Worm (Caenorhabditis elegans) whole organism, early embryonic: Measurements from ENCODE around the gene aptf-3.
A peak's percentile ranks its signal among the peaks of the same experiment; 100 is the strongest.

Experiments used
- B0310.2 ChIP-seq: sonication (generic microtip); optimal IDR thresholded peaks from 2 replicates; lab custom pipeline; 2016; ENCODE audit warnings: mild to moderate bottlenecking, missing genetic modification characterization, missing compliant biosample characterization
- F13C5.2 ChIP-seq: sonication (generic microtip); optimal IDR thresholded peaks from 2 replicates; lab custom pipeline; 2017; ENCODE audit warnings: mild to moderate bottlenecking, missing genetic modification characterization, inconsistent platforms, missing compliant biosample characterization
- aly-1 ChIP-seq: sonication (generic microtip); optimal IDR thresholded peaks from 2 replicates; lab custom pipeline; 2016; ENCODE audit warnings: missing genetic modification characterization, missing compliant biosample characterization
- ama-1 ChIP-seq: fragments of 150-350 bp; optimal IDR thresholded peaks from 2 replicates; lab custom pipeline; 2014
- ceh-13 ChIP-seq: fragments of 200-800 bp; sonication (Bioruptor generic); optimal IDR thresholded peaks from 2 replicates; lab custom pipeline; 2018; ENCODE audit warnings: mild to moderate bottlenecking, missing genetic modification characterization, missing compliant biosample characterization
- ceh-36 ChIP-seq: sonication (generic microtip); optimal IDR thresholded peaks from 2 replicates; lab custom pipeline; 2016; ENCODE audit warnings: missing genetic modification characterization, inconsistent platforms, missing compliant biosample characterization
- ets-7 ChIP-seq: sonication (generic microtip); optimal IDR thresholded peaks from 2 replicates; lab custom pipeline; 2016; ENCODE audit warnings: missing genotype, missing genetic modification characterization, missing compliant biosample characterization
- flt-1 ChIP-seq: fragments of 200-800 bp; sonication (Bioruptor generic); IDR thresholded peaks from 2 replicates; pipeline ENCODE4 v1.3.6; 2022; ENCODE audit warnings: missing genetic modification characterization, missing compliant biosample characterization
- hmbx-1 ChIP-seq: sonication (generic microtip); optimal IDR thresholded peaks from 2 replicates; lab custom pipeline; 2016; ENCODE audit warnings: mild to moderate bottlenecking, missing genetic modification characterization, missing compliant biosample characterization
- hmg-4 ChIP-seq: fragments of 200-800 bp; sonication (Bioruptor generic); optimal IDR thresholded peaks from 2 replicates; lab custom pipeline; 2018; ENCODE audit warnings: mild to moderate bottlenecking, missing genetic modification characterization, missing compliant biosample characterization
- hnd-1 ChIP-seq: sonication (generic microtip); optimal IDR thresholded peaks from 2 replicates; lab custom pipeline; 2016; ENCODE audit warnings: missing genetic modification characterization, missing compliant biosample characterization
- pes-1 ChIP-seq: fragments of 200-800 bp; sonication (Bioruptor generic); IDR thresholded peaks from 2 replicates; pipeline ENCODE4 v1.3.6; 2022; ENCODE audit warnings: missing genetic modification reagents, missing genetic modification characterization, missing compliant biosample characterization
- scrt-1 ChIP-seq: fragments of 200-800 bp; sonication (Bioruptor generic); IDR thresholded peaks from 2 replicates; pipeline ENCODE4 v1.3.6; 2022; ENCODE audit warnings: missing genetic modification characterization, missing compliant biosample characterization
- sea-1 ChIP-seq: fragments of 200-800 bp; sonication (Bioruptor generic); conservative IDR thresholded peaks from 2 replicates; pipeline ENCODE4 v1.3.6; 2022; ENCODE audit warnings: missing genetic modification characterization, missing compliant biosample characterization
- tbx-11 ChIP-seq: fragments of 200-800 bp; sonication (Bioruptor generic); IDR thresholded peaks from 2 replicates; pipeline ENCODE4 v1.3.6; 2022; ENCODE audit warnings: missing genetic modification characterization, missing compliant biosample characterization
- tbx-37 ChIP-seq: fragments of 200-800 bp; sonication (Bioruptor generic); conservative IDR thresholded peaks from 2 replicates; pipeline ENCODE4 v1.3.6; 2022; ENCODE audit warnings: missing genetic modification reagents, missing genetic modification characterization, missing compliant biosample characterization
- tra-4 ChIP-seq: sonication (generic microtip); optimal IDR thresholded peaks from 2 replicates; lab custom pipeline; 2017; ENCODE audit warnings: missing genetic modification characterization, missing compliant biosample characterization

aptf-3 gene

DNA sequence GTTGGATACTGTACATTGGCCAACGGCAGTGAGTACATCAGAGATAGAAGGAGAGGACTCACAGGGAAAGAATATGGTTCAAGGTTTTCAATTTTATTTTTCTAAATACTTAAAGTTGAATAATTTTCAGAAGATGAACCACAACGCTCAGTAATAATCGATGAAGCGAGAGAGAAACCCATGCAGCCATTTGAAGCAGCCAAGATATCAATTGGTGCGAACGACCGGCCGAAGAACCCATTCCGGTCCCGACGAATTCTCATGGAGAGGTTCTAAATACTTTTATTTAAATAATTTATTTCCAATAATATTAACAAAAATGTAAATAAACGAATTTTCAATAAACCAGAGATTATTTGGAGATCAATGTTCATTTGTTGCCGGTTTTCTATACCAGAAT lies 6.2 kb downstream of the aptf-3 start, which contains the start of gene pigg-1:
Gene pigg-1, minus strand, starts transcription at position 101 of the 400 bp plus-strand sequence.
- TF ChIP-seq aly-1 (tag; lab: Kevin White, UChicago) (no peak), ama-1 (lab: Kevin White, UChicago) (no peak), flt-1 (no peak), B0310.2 (tag; lab: Kevin White, UChicago) (no peak)

DNA sequence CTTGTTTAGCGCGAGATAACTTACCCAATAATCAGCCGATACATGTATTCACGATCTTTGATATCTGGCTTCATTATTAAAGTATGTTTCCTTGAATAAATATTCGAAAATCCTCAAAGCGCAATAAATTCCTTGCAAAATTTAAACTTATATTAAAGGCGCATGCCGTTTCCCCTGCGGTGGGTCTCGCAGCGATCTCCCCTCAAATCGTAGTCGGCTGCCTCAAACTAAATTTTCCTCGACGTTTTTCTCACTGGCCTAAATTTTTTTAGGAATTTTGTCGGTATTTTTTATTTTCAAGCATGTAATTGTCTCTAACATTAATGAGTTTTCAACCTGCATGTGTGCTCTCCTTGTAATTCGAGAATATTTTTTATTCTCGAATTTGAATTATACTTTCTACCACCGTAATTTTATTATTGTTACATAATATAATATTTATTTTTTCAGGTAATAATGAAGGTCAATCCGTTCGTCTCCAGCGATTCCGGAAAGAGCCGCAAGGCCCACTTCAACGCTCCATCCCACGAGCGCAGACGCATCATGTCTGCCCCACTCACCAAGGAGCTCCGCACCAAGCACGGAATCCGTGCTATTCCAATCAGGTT lies 8.5 kb downstream of the aptf-3 start, which contains the start of the genes cpf-1 and rpl-26:
Gene cpf-1, minus strand, starts transcription at position 104 of the 608 bp plus-strand sequence.
Gene rpl-26, plus strand, starts transcription at position 449 of the 608 bp plus-strand sequence.
- TF ChIP-seq hmg-4 (GFP tag; lab: Kevin White, UChicago) (no peak), ceh-13 (GFP tag; lab: Kevin White, UChicago) (no peak), hnd-1 (tag; lab: Kevin White, UChicago) (no peak), ceh-36 (tag; lab: Kevin White, UChicago) (no peak), ama-1 (lab: Kevin White, UChicago) (no peak), tbx-11 (GFP tag; lab: Robert Waterston, UW) (no peak), tra-4 (tag; lab: Kevin White, UChicago) (no peak), scrt-1 (GFP tag; lab: Robert Waterston, UW) (no peak), tbx-37 (GFP tag; lab: Robert Waterston, UW) (no peak), B0310.2 (tag; lab: Kevin White, UChicago) (no peak), flt-1 (no peak), pes-1 (GFP tag; lab: Robert Waterston, UW) (no peak), F13C5.2 (tag; lab: Kevin White, UChicago) (no peak), sea-1 (GFP tag; lab: Robert Waterston, UW) (no peak), aly-1 (tag; lab: Kevin White, UChicago) (no peak), hmbx-1 (tag; lab: Kevin White, UChicago) (no peak), ets-7 (tag; lab: Kevin White, UChicago) (no peak)

- TF ChIP-seq ama-1 (lab: Kevin White, UChicago) (peak; percentile 71), F13C5.2 (tag; lab: Kevin White, UChicago) (no peak)
Observed at ce11 chrII:8603567-8604359, 9.8 kb downstream of the aptf-3 start, which contains the start of gene suf-1. Gene suf-1 (plus strand): TSS chrII:8603846.

DNA sequence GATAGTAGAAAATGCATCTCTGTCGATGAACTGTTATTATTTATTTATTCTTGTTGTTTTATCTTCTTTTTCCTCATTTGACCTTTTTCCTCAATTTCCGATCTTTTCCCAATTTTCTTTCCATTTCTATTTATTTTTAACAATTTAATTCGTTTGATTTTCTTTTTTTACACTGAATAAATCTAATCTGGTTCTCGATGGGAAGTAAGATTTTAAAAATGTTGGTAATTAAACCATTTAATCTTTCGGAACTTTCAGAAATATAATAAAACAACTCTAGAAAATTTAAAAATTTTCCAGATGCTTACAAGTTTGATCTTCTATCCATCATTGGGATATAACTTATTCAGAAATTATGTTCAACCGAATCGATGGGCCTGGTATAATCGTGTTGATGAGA lies 12.6 kb downstream of the aptf-3 start, which contains the start of gene F28C6.8:
Gene F28C6.8, plus strand, starts transcription at position 301 of the 400 bp plus-strand sequence.
- TF ChIP-seq F13C5.2 (tag; lab: Kevin White, UChicago) (no peak), flt-1 (no peak), tbx-37 (GFP tag; lab: Robert Waterston, UW) (no peak), B0310.2 (tag; lab: Kevin White, UChicago) (no peak), tbx-11 (GFP tag; lab: Robert Waterston, UW) (no peak), scrt-1 (GFP tag; lab: Robert Waterston, UW) (no peak), ceh-13 (GFP tag; lab: Kevin White, UChicago) (no peak), hmbx-1 (tag; lab: Kevin White, UChicago) (no peak), ceh-36 (tag; lab: Kevin White, UChicago) (no peak)

ce11 chrII:8607662-8608061 lies 13.7 kb downstream of the aptf-3 start, which contains the start of gene F28C6.10:
Gene F28C6.10 (plus strand): TSS chrII:8607962.
- no peak for TF ChIP-seq pes-1 (GFP tag; lab: Robert Waterston, UW)
- no peak for TF ChIP-seq sea-1 (GFP tag; lab: Robert Waterston, UW)
- no peak for TF ChIP-seq flt-1
- TF ChIP-seq tbx-11 (GFP tag; lab: Robert Waterston, UW) = no peak
- TF ChIP-seq ets-7 (tag; lab: Kevin White, UChicago) = no peak
- TF ChIP-seq hmbx-1 (tag; lab: Kevin White, UChicago) = no peak
- TF ChIP-seq scrt-1 (GFP tag; lab: Robert Waterston, UW) = no peak
- TF ChIP-seq hmg-4 (GFP tag; lab: Kevin White, UChicago) = no peak
- TF ChIP-seq ama-1 (lab: Kevin White, UChicago) = no peak
- no peak for TF ChIP-seq ceh-36 (tag; lab: Kevin White, UChicago)
- TF ChIP-seq tbx-37 (GFP tag; lab: Robert Waterston, UW) = no peak
- TF ChIP-seq F13C5.2 (tag; lab: Kevin White, UChicago) = no peak
- TF ChIP-seq ceh-13 (GFP tag; lab: Kevin White, UChicago) = no peak
- TF ChIP-seq tra-4 (tag; lab: Kevin White, UChicago) = no peak
- no peak for TF ChIP-seq aly-1 (tag; lab: Kevin White, UChicago)
- TF ChIP-seq hnd-1 (tag; lab: Kevin White, UChicago) = no peak
- no peak for TF ChIP-seq B0310.2 (tag; lab: Kevin White, UChicago)

DNA sequence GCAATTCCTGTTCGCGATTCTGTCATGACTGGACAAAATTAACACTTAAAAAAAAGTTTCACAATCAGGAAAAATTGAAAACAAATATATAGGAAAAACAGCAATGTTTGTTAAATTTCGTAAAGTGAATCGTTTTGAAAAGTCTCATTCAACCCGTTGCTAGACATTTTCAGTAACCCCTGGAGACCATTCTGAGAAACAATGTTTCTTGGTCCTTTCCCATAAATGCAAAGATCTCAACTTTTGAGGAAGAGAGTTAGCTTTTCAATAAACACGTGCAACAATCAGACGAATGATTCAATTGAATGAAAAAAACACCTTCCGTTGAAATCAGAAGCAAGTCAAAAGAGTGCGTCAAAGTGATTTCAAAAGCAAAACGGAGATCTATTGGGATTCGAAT lies 16.1 kb downstream of the aptf-3 start, which contains the start of gene F28C6.9:
Gene F28C6.9, minus strand, starts transcription at position 101 of the 400 bp plus-strand sequence.
- TF ChIP-seq aly-1 (tag; lab: Kevin White, UChicago) (no peak), hnd-1 (tag; lab: Kevin White, UChicago) (no peak)

ce11 chrII:8610585-8610984 lies 16.6 kb downstream of the aptf-3 start:
- no peak for TF ChIP-seq ama-1 (lab: Kevin White, UChicago)
- no peak for TF ChIP-seq aly-1 (tag; lab: Kevin White, UChicago)
- TF ChIP-seq hnd-1 (tag; lab: Kevin White, UChicago) = no peak
- TF ChIP-seq hmbx-1 (tag; lab: Kevin White, UChicago) = no peak
- TF ChIP-seq sea-1 (GFP tag; lab: Robert Waterston, UW) = no peak
- no peak for TF ChIP-seq ets-7 (tag; lab: Kevin White, UChicago)
- TF ChIP-seq ceh-36 (tag; lab: Kevin White, UChicago) = no peak
- TF ChIP-seq B0310.2 (tag; lab: Kevin White, UChicago) = no peak
- TF ChIP-seq ceh-13 (GFP tag; lab: Kevin White, UChicago) = no peak
- no peak for TF ChIP-seq tbx-37 (GFP tag; lab: Robert Waterston, UW)
- no peak for TF ChIP-seq flt-1
- TF ChIP-seq tra-4 (tag; lab: Kevin White, UChicago) = no peak
- TF ChIP-seq F13C5.2 (tag; lab: Kevin White, UChicago) = no peak
- no peak for TF ChIP-seq pes-1 (GFP tag; lab: Robert Waterston, UW)
- TF ChIP-seq scrt-1 (GFP tag; lab: Robert Waterston, UW) = no peak
- TF ChIP-seq hmg-4 (GFP tag; lab: Kevin White, UChicago) = no peak
- no peak for TF ChIP-seq tbx-11 (GFP tag; lab: Robert Waterston, UW)
